Fruit fly (Drosophila melanogaster): ENCODE data around the gene CG14841.

CG14841 gene

dm6 chr3R:14285059-14285953 lies 23.1 kb upstream of the CG14841 start:
- TF ChIP-seq CG3163 (GFP tag; optimal IDR thresholded peaks at IDR 0.05) (no peak), CG7357 (GFP tag; IDR thresholded peaks at IDR 0.05) (no peak), Scr (GFP tag; IDR thresholded peaks at IDR 0.05; ENCODE audit: partially characterized antibody) (no peak), CG33213 (GFP tag; optimal IDR thresholded peaks at IDR 0.05) (peak; percentile 5), onecut (GFP tag; IDR thresholded peaks at IDR 0.05) (peak; percentile 14; the same call in 1 of the 2 replicates), Hey (tag; optimal IDR thresholded peaks at IDR 0.05) (no peak), CG16815 (GFP tag; optimal IDR thresholded peaks at IDR 0.05) (no peak), Side (GFP tag; optimal IDR thresholded peaks at IDR 0.05) (peak; percentile 14), CG5180 (GFP tag; optimal IDR thresholded peaks at IDR 0.05) (no peak), CG13894 (tag; optimal IDR thresholded peaks at IDR 0.05) (no peak), CoRest (tag; optimal IDR thresholded peaks at IDR 0.05) (peak; percentile 50), insv (GFP tag; optimal IDR thresholded peaks at IDR 0.05) (no peak), CG9876 (GFP tag; optimal IDR thresholded peaks at IDR 0.05) (no peak), CG13624 (GFP tag; optimal IDR thresholded peaks at IDR 0.05) (no peak), repo (GFP tag; optimal IDR thresholded peaks at IDR 0.05) (no peak), CG6683 (GFP tag; optimal IDR thresholded peaks at IDR 0.05) (no peak), Ptx1 (GFP tag; IDR thresholded peaks at IDR 0.05) (no peak), CG12104 (GFP tag; optimal IDR thresholded peaks at IDR 0.05) (peak; percentile 11), CG2199 (GFP tag; IDR thresholded peaks at IDR 0.05) (no peak), pros (GFP tag; optimal IDR thresholded peaks at IDR 0.05) (no peak), kni (GFP tag; optimal IDR thresholded peaks at IDR 0.05) (no peak), sim (GFP tag; IDR thresholded peaks at IDR 0.05) (no peak), Deaf1 (tag; optimal IDR thresholded peaks at IDR 0.05) (peak; percentile 29), CG31224 (GFP tag; IDR thresholded peaks at IDR 0.05) (no peak), CG1602 (GFP tag; optimal IDR thresholded peaks at IDR 0.05) (peak; percentile 10), CG9797 (GFP tag; optimal IDR thresholded peaks at IDR 0.05) (no peak), esg (GFP tag; conservative IDR thresholded peaks at IDR 0.05) (no peak), Pdp1 (GFP tag; optimal IDR thresholded peaks at IDR 0.05) (peak; percentile 26 to 99), Oaz (GFP tag; IDR thresholded peaks at IDR 0.05) (no peak), CG5245 (GFP tag; optimal IDR thresholded peaks at IDR 0.05) (no peak), CG9817 (tag; optimal IDR thresholded peaks at IDR 0.05) (peak; percentile 16), Elba2 (GFP tag; optimal IDR thresholded peaks at IDR 0.05) (no peak), Fer1 (GFP tag; optimal IDR thresholded peaks at IDR 0.05) (peak; percentile 8), Atf3 (GFP tag; optimal IDR thresholded peaks at IDR 0.05) (no peak), Atf-2 (GFP tag; optimal IDR thresholded peaks at IDR 0.05) (no peak), Antp (GFP tag; optimal IDR thresholded peaks at IDR 0.05) (no peak), BtbVII (GFP tag; optimal IDR thresholded peaks at IDR 0.05) (peak; percentile 58), Awh (GFP tag; IDR thresholded peaks at IDR 0.05) (no peak), nmo (GFP tag; optimal IDR thresholded peaks at IDR 0.05) (peak; percentile 20), fd64A (GFP tag; optimal IDR thresholded peaks at IDR 0.05) (no peak), cas (GFP tag; IDR thresholded peaks at IDR 0.05) (no peak), Neu2 (GFP tag; optimal IDR thresholded peaks at IDR 0.05; ENCODE audit: borderline replicate concordance) (no peak), Rfx (GFP tag; IDR thresholded peaks at IDR 0.05) (no peak), CG2202 (tag; optimal IDR thresholded peaks at IDR 0.05) (no peak), mld (GFP tag; IDR thresholded peaks at IDR 0.05; ENCODE audit: partially characterized antibody) (no peak), chn (GFP tag; optimal IDR thresholded peaks at IDR 0.05) (no peak), CG17186 (GFP tag; optimal IDR thresholded peaks at IDR 0.05) (no peak), nau (GFP tag; optimal IDR thresholded peaks at IDR 0.05) (no peak), CG10321 (GFP tag; IDR thresholded peaks at IDR 0.05) (no peak)

All from whole organism, embryonic.